Fruit fly (Drosophila melanogaster) whole organism, embryonic: ENCODE results near the gene corto.

Source experiments
- Awh ChIP-seq: fragments of 200-800 bp; sonication (Bioruptor generic); IDR thresholded peaks from 2 replicates; pipeline ENCODE4, ENCODE4 v1.3.6; 2022; ENCODE audit warnings: missing biosample characterization, missing genetic modification characterization
- Blimp-1 ChIP-seq: fragments of 200-800 bp; sonication (Bioruptor generic); optimal IDR thresholded peaks from 3 replicates; lab custom pipeline; 2018; ENCODE audit warnings: missing biosample characterization, missing genetic modification characterization, mild to moderate bottlenecking, moderate library complexity, missing genetic modification reagents
- CG10565 ChIP-seq: fragments of 200-800 bp; sonication (Bioruptor generic); optimal IDR thresholded peaks from 3 replicates; lab custom pipeline; 2016; ENCODE audit warnings: missing biosample characterization, mild to moderate bottlenecking, missing genetic modification characterization
- CG12391 ChIP-seq: fragments of 200-800 bp; sonication (Bioruptor generic); optimal IDR thresholded peaks from 3 replicates; lab custom pipeline; 2018; ENCODE audit warnings: missing biosample characterization, mild to moderate bottlenecking, missing genetic modification characterization, moderate library complexity
- CG12659 ChIP-seq: fragments of 200-800 bp; sonication (Bioruptor generic); optimal IDR thresholded peaks from 3 replicates; lab custom pipeline; 2017; ENCODE audit warnings: mild to moderate bottlenecking, missing biosample characterization, missing genetic modification reagents, missing genetic modification characterization
- CG15073 ChIP-seq: fragments of 200-800 bp; sonication (Bioruptor generic); optimal IDR thresholded peaks from 2 replicates; lab custom pipeline; 2016; ENCODE audit warnings: missing biosample characterization, missing genetic modification characterization
- CG18619 ChIP-seq: fragments of 200-800 bp; sonication (Bioruptor generic); optimal IDR thresholded peaks from 3 replicates; lab custom pipeline; 2017; ENCODE audit warnings: missing biosample characterization, mild to moderate bottlenecking, missing genetic modification characterization
- CG2678 ChIP-seq: fragments of 200-800 bp; sonication (Bioruptor generic); optimal IDR thresholded peaks from 3 replicates; lab custom pipeline; 2019; ENCODE audit warnings: missing biosample characterization, mild to moderate bottlenecking, missing genetic modification characterization, moderate library complexity
- CG2875 ChIP-seq: fragments of 200-800 bp; sonication (Bioruptor generic); optimal IDR thresholded peaks from 2 replicates; lab custom pipeline; 2017; ENCODE audit warnings: missing biosample characterization, mild to moderate bottlenecking, missing genetic modification characterization, missing genetic modification reagents
- CG30020 ChIP-seq: fragments of 200-800 bp; optimal IDR thresholded peaks from 2 replicates; lab custom pipeline; 2019; ENCODE audit warnings: missing biosample characterization, mild to moderate bottlenecking, missing genetic modification characterization, moderate library complexity
- CG30431 ChIP-seq: fragments of 200-800 bp; sonication (Bioruptor generic); optimal IDR thresholded peaks from 2 replicates; lab custom pipeline; 2017; ENCODE audit warnings: missing biosample characterization, missing genetic modification characterization
- CG33557 ChIP-seq: fragments of 200-800 bp; sonication (Bioruptor generic); optimal IDR thresholded peaks from 2 replicates; lab custom pipeline; 2019; ENCODE audit warnings: missing biosample characterization, mild to moderate bottlenecking, missing genetic modification characterization, moderate library complexity
- CG3407 ChIP-seq: fragments of 200-800 bp; sonication (Bioruptor generic); optimal IDR thresholded peaks from 2 replicates; lab custom pipeline; 2018; ENCODE audit warnings: missing biosample characterization, mild to moderate bottlenecking, missing genetic modification characterization
- CG6272 ChIP-seq: fragments of 200-800 bp; sonication (Bioruptor generic); IDR thresholded peaks from 2 replicates; pipeline ENCODE4 v1.3.6; 2022; ENCODE audit warnings: missing biosample characterization, missing genetic modification characterization
- CG8924 ChIP-seq: fragments of 200-800 bp; optimal IDR thresholded peaks from 3 replicates; lab custom pipeline; 2019; ENCODE audit warnings: missing biosample characterization, mild to moderate bottlenecking, missing genetic modification characterization, moderate library complexity
- CG9437 ChIP-seq: fragments of 200-800 bp; sonication (Bioruptor generic); optimal IDR thresholded peaks from 2 replicates; lab custom pipeline; 2018; ENCODE audit warnings: missing biosample characterization, mild to moderate bottlenecking, missing genetic modification characterization
- CG9609 ChIP-seq: fragments of 200-800 bp; sonication (Bioruptor generic); optimal IDR thresholded peaks from 3 replicates; lab custom pipeline; 2016; ENCODE audit warnings: missing biosample characterization, missing genetic modification characterization
- E2f1 ChIP-seq: fragments of 200-800 bp; sonication (Bioruptor generic); IDR thresholded peaks from 2 replicates; pipeline ENCODE4 v1.3.6; 2022; ENCODE audit warnings: missing biosample characterization, missing genetic modification characterization
- Ets65A ChIP-seq: fragments of 200-800 bp; sonication (Bioruptor generic); peaks from one replicate; lab custom pipeline; 2016; ENCODE audit warnings: missing biosample characterization, missing genetic modification characterization
- HLH3B ChIP-seq: fragments of 200-800 bp; sonication (Bioruptor generic); IDR thresholded peaks from 2 replicates; pipeline ENCODE4 v1.3.6; 2022; ENCODE audit warnings: missing biosample characterization, missing genetic modification characterization
- Kr ChIP-seq: fragments of 200-800 bp; sonication (Bioruptor generic); optimal IDR thresholded peaks from 2 replicates; lab custom pipeline; 2017; ENCODE audit warnings: missing biosample characterization, mild to moderate bottlenecking, missing genetic modification characterization
- PHDP ChIP-seq: fragments of 200-800 bp; sonication (Bioruptor generic); optimal IDR thresholded peaks from 3 replicates; lab custom pipeline; 2018; ENCODE audit warnings: missing biosample characterization, mild to moderate bottlenecking, missing genetic modification characterization, moderate library complexity
- Pdp1 ChIP-seq, 2 experiments: fragments of 200-800 bp; sonication (Bioruptor generic); optimal IDR thresholded peaks; 3 replicates each; lab custom pipeline; 2016; ENCODE audit warnings: missing biosample characterization in 2 of 2, missing genetic modification characterization in 2 of 2, mild to moderate bottlenecking in 1 of 2, moderate library complexity in 1 of 2
- Rfx ChIP-seq: fragments of 200-800 bp; sonication (Bioruptor generic); IDR thresholded peaks from 2 replicates; pipeline ENCODE4 v1.3.6; 2022; ENCODE audit warnings: missing biosample characterization, missing genetic modification characterization
- Rx ChIP-seq: fragments of 200-800 bp; sonication (Bioruptor generic); IDR thresholded peaks from 2 replicates; pipeline ENCODE4 v1.3.6; 2022; ENCODE audit warnings: missing biosample characterization, missing genetic modification characterization
- Scr ChIP-seq: fragments of 200-800 bp; sonication (Bioruptor generic); IDR thresholded peaks from 2 replicates; pipeline ENCODE4 v1.3.6; 2022; ENCODE audit warnings: missing biosample characterization, missing genetic modification characterization; ENCODE audit not compliant: partially characterized antibody
- Sox102F ChIP-seq: fragments of 200-800 bp; sonication (Bioruptor generic); optimal IDR thresholded peaks from 2 replicates; lab custom pipeline; 2018; ENCODE audit warnings: missing biosample characterization, mild to moderate bottlenecking, missing genetic modification characterization, moderate library complexity
- Xrp1 ChIP-seq: fragments of 200-800 bp; sonication (Bioruptor generic); IDR thresholded peaks from 2 replicates; pipeline ENCODE4 v1.3.6; 2022; ENCODE audit warnings: missing biosample characterization, missing genetic modification characterization
- bsh ChIP-seq, 2 experiments: fragments of 200-800 bp; sonication (Bioruptor generic); optimal IDR thresholded peaks; 2 replicates each; lab custom pipeline; 2017 to 2018; ENCODE audit warnings: mild to moderate bottlenecking in 2 of 2, missing biosample characterization in 2 of 2, missing genetic modification characterization in 2 of 2, moderate library complexity in 1 of 2
- btn ChIP-seq: fragments of 200-800 bp; sonication (Bioruptor generic); optimal IDR thresholded peaks from 2 replicates; lab custom pipeline; 2016; ENCODE audit warnings: missing biosample characterization, missing genetic modification characterization
- caup ChIP-seq: fragments of 200-800 bp; sonication (Bioruptor generic); optimal IDR thresholded peaks from 3 replicates; lab custom pipeline; 2017; ENCODE audit warnings: missing biosample characterization, mild to moderate bottlenecking, missing genetic modification characterization, moderate library complexity; ENCODE audit not compliant: severe bottlenecking
- chif ChIP-seq, 2 experiments: fragments of 200-800 bp; sonication (Bioruptor generic); optimal IDR thresholded peaks; 3 replicates each; lab custom pipeline; 2016; ENCODE audit warnings: missing biosample characterization in 2 of 2, missing genetic modification characterization in 2 of 2
- ci ChIP-seq: fragments of 200-800 bp; sonication (Bioruptor generic); IDR thresholded peaks from 3 replicates; pipeline ENCODE4 v1.3.6; 2022; ENCODE audit warnings: missing biosample characterization, missing genetic modification characterization
- croc ChIP-seq: fragments of 200-800 bp; sonication (Bioruptor generic); conservative IDR thresholded peaks from 3 replicates; pipeline ENCODE4 v1.3.6; 2022; ENCODE audit warnings: missing biosample characterization, missing genetic modification characterization
- dysf ChIP-seq: fragments of 200-800 bp; sonication (Bioruptor generic); IDR thresholded peaks from 3 replicates; pipeline ENCODE4 v1.3.6; 2022; ENCODE audit warnings: missing biosample characterization, missing genetic modification characterization
- ewg ChIP-seq: fragments of 200-800 bp; sonication (Bioruptor generic); optimal IDR thresholded peaks from 3 replicates; lab custom pipeline; 2017; ENCODE audit warnings: mild to moderate bottlenecking, missing biosample characterization, missing genetic modification reagents, missing genetic modification characterization
- jumu ChIP-seq: fragments of 200-800 bp; sonication (Bioruptor generic); optimal IDR thresholded peaks from 3 replicates; lab custom pipeline; 2016; ENCODE audit warnings: missing biosample characterization, missing genetic modification characterization
- lola ChIP-seq, 3 experiments: fragments of >200 bp in 2 of 3; fragments of 200-800 bp in 1 of 3; sonication (Bioruptor generic) in 1 of 3; optimal IDR thresholded peaks; 2 replicates each; lab custom pipeline; 2017 to 2019; ENCODE audit warnings: missing biosample characterization in 3 of 3, missing genetic modification characterization in 3 of 3, mild to moderate bottlenecking in 1 of 3, moderate library complexity in 1 of 3
- nom ChIP-seq: fragments of 200-800 bp; sonication (Bioruptor generic); optimal IDR thresholded peaks from 2 replicates; lab custom pipeline; 2017; ENCODE audit warnings: missing biosample characterization, missing genetic modification characterization, mild to moderate bottlenecking, moderate library complexity, missing genetic modification reagents
- pfk ChIP-seq: fragments of 200-800 bp; sonication (Bioruptor generic); optimal IDR thresholded peaks from 2 replicates; lab custom pipeline; 2018; ENCODE audit warnings: missing biosample characterization, mild to moderate bottlenecking, missing genetic modification characterization, moderate library complexity
- phol ChIP-seq: fragments of 200-800 bp; sonication (Bioruptor generic); optimal IDR thresholded peaks from 3 replicates; lab custom pipeline; 2018; ENCODE audit warnings: missing biosample characterization, mild to moderate bottlenecking, missing genetic modification characterization, moderate library complexity
- row ChIP-seq: fragments of 200-800 bp; sonication (Bioruptor generic); IDR thresholded peaks from 3 replicates; pipeline ENCODE4 v1.3.6; 2022; ENCODE audit warnings: missing biosample characterization, missing genetic modification characterization
- slou ChIP-seq: fragments of 200-800 bp; sonication (Bioruptor generic); optimal IDR thresholded peaks from 3 replicates; lab custom pipeline; 2016; ENCODE audit warnings: missing biosample characterization, missing genetic modification characterization
- sug ChIP-seq: fragments of 200-800 bp; optimal IDR thresholded peaks from 2 replicates; lab custom pipeline; 2019; ENCODE audit warnings: missing biosample characterization, mild to moderate bottlenecking, missing genetic modification characterization, moderate library complexity
- tup ChIP-seq: fragments of 200-800 bp; sonication (Bioruptor generic); optimal IDR thresholded peaks from 2 replicates; lab custom pipeline; 2016; ENCODE audit warnings: missing biosample characterization, mild to moderate bottlenecking, missing genetic modification characterization, moderate library complexity
- unc-4 ChIP-seq: fragments of 200-800 bp; sonication (Bioruptor generic); IDR thresholded peaks from 2 replicates; pipeline ENCODE4 v1.3.6; 2022; ENCODE audit warnings: missing biosample characterization, missing genetic modification characterization; ENCODE audit not compliant: partially characterized antibody
- unpg ChIP-seq: fragments of 200-800 bp; sonication (Bioruptor generic); optimal IDR thresholded peaks from 3 replicates; lab custom pipeline; 2018; ENCODE audit warnings: missing biosample characterization, mild to moderate bottlenecking, missing genetic modification characterization, moderate library complexity
- zfh1 ChIP-seq: fragments of 200-800 bp; sonication (Bioruptor generic); IDR thresholded peaks from 3 replicates; pipeline ENCODE4 v1.3.6; 2022; ENCODE audit warnings: missing biosample characterization, missing genetic modification characterization

corto gene

DNA sequence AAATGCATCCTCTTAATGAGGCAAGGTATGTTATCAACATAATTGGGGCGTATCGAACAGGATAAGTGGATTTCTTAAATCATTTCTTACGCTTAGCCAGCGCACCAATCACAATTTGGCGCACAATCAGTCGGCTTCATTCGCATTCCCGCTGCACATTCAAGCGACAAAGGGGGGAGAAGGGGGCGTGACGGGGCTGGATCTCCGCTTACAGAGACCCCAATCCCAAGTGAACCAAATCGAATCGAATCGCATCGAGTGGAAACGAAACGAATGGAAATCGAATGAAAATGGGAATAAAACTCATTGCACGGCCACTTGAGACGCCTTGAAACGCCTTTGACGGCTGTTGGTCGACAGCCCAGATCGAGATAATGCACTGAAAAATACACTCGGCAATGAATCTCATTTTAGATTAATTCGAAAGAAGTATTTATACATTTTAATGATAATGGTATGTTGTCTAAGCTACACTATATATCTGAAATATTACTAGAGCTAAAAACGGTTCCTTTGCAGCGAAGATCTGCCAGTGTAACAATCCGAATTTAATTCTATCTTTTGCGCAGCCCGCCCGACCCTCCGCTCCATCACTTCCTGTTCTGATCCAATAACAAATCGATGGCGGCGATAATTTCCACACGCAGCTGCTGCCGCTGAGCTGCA lies 8.4 kb upstream of the corto start (continued):
- TF ChIP-seq CG12659 (GFP tag; lab: Kevin White, UChicago) (no peak), nom (no peak), ci (GFP tag; lab: Robert Waterston, UW) (no peak; the same call in 2 of the 3 replicates), lola (GFP tag; optimal IDR thresholded peaks at IDR 0.05; lab: Kevin White, UChicago) (peak in 1 of 3 experiments; percentile 18), CG33557 (GFP tag; lab: Kevin White, UChicago) (peak; percentile 20), btn (GFP tag; lab: Kevin White, UChicago) (no peak), dysf (GFP tag; lab: Robert Waterston, UW) (0 out of 3 replicates have a peak, but pooled peaks have one; percentile 10), unpg (peak; percentile 16), CG15073 (GFP tag; lab: Kevin White, UChicago) (no peak), Kr (GFP tag; lab: Kevin White, UChicago) (no peak), CG2678 (tag; lab: Kevin White, UChicago) (peak; percentile 11), Blimp-1 (GFP tag; lab: Kevin White, UChicago) (peak; percentile 45), Pdp1 (GFP tag; optimal IDR thresholded peaks at IDR 0.05; lab: Kevin White, UChicago) (peak in 1 of 2 experiments; percentile 11), Rfx (no peak), tup (GFP tag; lab: Kevin White, UChicago) (no peak), sug (tag; lab: Kevin White, UChicago) (no peak), ewg (GFP tag; lab: Kevin White, UChicago) (peak; percentile 31), jumu (peak; percentile 3), chif (GFP tag; optimal IDR thresholded peaks at IDR 0.05; lab: Kevin White, UChicago) (peak in 1 of 2 experiments; percentile 7), zfh1 (GFP tag; lab: Robert Waterston, UW) (no peak), CG6272 (GFP tag; lab: Robert Waterston, UW) (no peak), pfk (GFP tag; lab: Kevin White, UChicago) (peak; percentile 42), Sox102F (GFP tag; lab: Kevin White, UChicago) (peak; percentile 43), croc (no peak), Rx (GFP tag; lab: Robert Waterston, UW) (no peak), bsh (GFP tag; optimal IDR thresholded peaks at IDR 0.05; lab: Kevin White, UChicago) (peak in 1 of 2 experiments; percentile 57), row (GFP tag; lab: Robert Waterston, UW) (peak; percentile 56; the same call in 2 of the 3 replicates), E2f1 (GFP tag; lab: Robert Waterston, UW) (no peak), CG8924 (tag; lab: Kevin White, UChicago) (no peak), slou (GFP tag; lab: Kevin White, UChicago) (no peak), CG9437 (no peak), CG18619 (no peak), caup (GFP tag; lab: Kevin White, UChicago) (no peak), Xrp1 (GFP tag; lab: Robert Waterston, UW) (peak; percentile 42; the same call in 1 of the 2 replicates), Awh (peak; percentile 48; the same call in 1 of the 2 replicates), CG12391 (tag; lab: Kevin White, UChicago) (peak; percentile 4), CG9609 (GFP tag; lab: Kevin White, UChicago) (no peak), PHDP (tag; lab: Kevin White, UChicago) (no peak), CG2875 (GFP tag; lab: Kevin White, UChicago) (no peak), unc-4 (no peak), HLH3B (GFP tag; lab: Robert Waterston, UW) (0 out of 2 replicates have a peak, but pooled peaks have one; percentile 12), CG30431 (no peak), Ets65A (GFP tag; lab: Kevin White, UChicago) (no peak), CG3407 (GFP tag; lab: Kevin White, UChicago) (no peak), phol (tag; lab: Kevin White, UChicago) (peak; percentile 17), CG30020 (tag; lab: Kevin White, UChicago) (no peak), CG10565 (GFP tag; lab: Kevin White, UChicago) (no peak), Scr (GFP tag; lab: Robert Waterston, UW) (no peak)
